Fruit fly (Drosophila melanogaster): ENCODE data around the gene CG5890.

Gene CG5890

dm6 chr3R:25870389-25870788 is 14.4 kb downstream of the CG5890 start:
- TF ChIP-seq gem (tag; optimal IDR thresholded peaks at IDR 0.05) (no peak), jigr1 (GFP tag; IDR thresholded peaks at IDR 0.05) (no peak), GATAe (GFP tag; conservative IDR thresholded peaks at IDR 0.05) (no peak), E2f2 (GFP tag; IDR thresholded peaks at IDR 0.05) (no peak), Nf-YC (tag; optimal IDR thresholded peaks at IDR 0.05) (no peak), CG13775 (GFP tag; optimal IDR thresholded peaks at IDR 0.05) (no peak), CG3163 (GFP tag; optimal IDR thresholded peaks at IDR 0.05) (no peak), CG33213 (GFP tag; optimal IDR thresholded peaks at IDR 0.05) (no peak), CG12769 (tag; optimal IDR thresholded peaks at IDR 0.05) (no peak), CG42726 (GFP tag; IDR thresholded peaks at IDR 0.05; ENCODE audit: partially characterized antibody) (no peak), CG14050 (GFP tag; IDR thresholded peaks at IDR 0.05) (no peak), HLHmδ (GFP tag; optimal IDR thresholded peaks at IDR 0.05) (no peak), Doc3 (GFP tag; IDR thresholded peaks at IDR 0.05; ENCODE audit: partially characterized antibody) (no peak), CG12104 (GFP tag; optimal IDR thresholded peaks at IDR 0.05) (no peak), Lpt (GFP tag; optimal IDR thresholded peaks at IDR 0.05) (no peak), CG3838 (GFP tag; optimal IDR thresholded peaks at IDR 0.05) (no peak), CG16863 (GFP tag; optimal IDR thresholded peaks at IDR 0.05) (no peak), salm (tag; optimal IDR thresholded peaks at IDR 0.05) (no peak), bbx (GFP tag; IDR thresholded peaks at IDR 0.05; ENCODE audit: partially characterized antibody) (no peak), danr (GFP tag; IDR thresholded peaks at IDR 0.05) (no peak), CG6813 (GFP tag; optimal IDR thresholded peaks at IDR 0.05) (peak; percentile 10), CG10209 (GFP tag; optimal IDR thresholded peaks at IDR 0.05) (no peak), kah (GFP tag; optimal IDR thresholded peaks at IDR 0.05) (no peak), CG18599 (GFP tag; optimal IDR thresholded peaks at IDR 0.05) (peak; percentile 56), Mad (GFP tag; optimal IDR thresholded peaks at IDR 0.05) (no peak), Pdp1 (GFP tag; optimal IDR thresholded peaks at IDR 0.05) (no peak), Fer2 (tag; optimal IDR thresholded peaks at IDR 0.05) (peak; percentile 23), sr (GFP tag; IDR thresholded peaks at IDR 0.05) (no peak), lola (GFP tag; optimal IDR thresholded peaks at IDR 0.05) (no peak), ssp (GFP tag; IDR thresholded peaks at IDR 0.05) (no peak), Hr39 (optimal IDR thresholded peaks at IDR 0.05) (no peak), Six4 (GFP tag; optimal IDR thresholded peaks at IDR 0.05) (no peak), CG1602 (GFP tag; optimal IDR thresholded peaks at IDR 0.05) (no peak), Hey (tag; optimal IDR thresholded peaks at IDR 0.05) (no peak), phol (tag; optimal IDR thresholded peaks at IDR 0.05) (no peak), H15 (GFP tag; IDR thresholded peaks at IDR 0.05) (no peak), CG10147 (GFP tag; optimal IDR thresholded peaks at IDR 0.05) (no peak), lab (GFP tag; optimal IDR thresholded peaks at IDR 0.05) (peak; percentile 68), CG8089 (GFP tag; optimal IDR thresholded peaks at IDR 0.05) (no peak), CG18011 (GFP tag; optimal IDR thresholded peaks at IDR 0.05) (no peak), fu2 (GFP tag; optimal IDR thresholded peaks at IDR 0.05) (no peak), tx (GFP tag; optimal IDR thresholded peaks at IDR 0.05) (no peak), CG7372 (GFP tag; IDR thresholded peaks at IDR 0.05) (no peak), CG32767 (GFP tag; IDR thresholded peaks at IDR 0.05) (no peak), CG2120 (GFP tag; optimal IDR thresholded peaks at IDR 0.05) (peak; percentile 31), cas (GFP tag; IDR thresholded peaks at IDR 0.05) (no peak), CG9876 (GFP tag; optimal IDR thresholded peaks at IDR 0.05) (no peak), fru (optimal IDR thresholded peaks at IDR 0.05) (no peak), HmgD (GFP tag; optimal IDR thresholded peaks at IDR 0.05) (no peak), caup (GFP tag; optimal IDR thresholded peaks at IDR 0.05; ENCODE audit: severe bottlenecking) (no peak), TFAM (GFP tag; optimal IDR thresholded peaks at IDR 0.05) (no peak), CG13894 (tag; optimal IDR thresholded peaks at IDR 0.05) (no peak)
